Worm (Caenorhabditis elegans): ENCODE data around the gene F48G7.8.

- TF ChIP-seq ets-4 (GFP tag; optimal IDR thresholded peaks at IDR 0.05) = no peak
- TF ChIP-seq K11D2.4 (GFP tag; IDR thresholded peaks at IDR 0.05) = no peak
- TF ChIP-seq pha-4 (tag; optimal IDR thresholded peaks at IDR 0.05) = no peak
- TF ChIP-seq ztf-26 (tag; optimal IDR thresholded peaks at IDR 0.05) = no peak
- no peak for TF ChIP-seq snpc-4 (GFP tag; optimal IDR thresholded peaks at IDR 0.05)
- TF ChIP-seq snpc-4 (tag; optimal IDR thresholded peaks at IDR 0.05) = no peak
- TF ChIP-seq chd-7 (tag; optimal IDR thresholded peaks at IDR 0.05) = no peak
- TF ChIP-seq ztf-6 (GFP tag; IDR thresholded peaks at IDR 0.05) = no peak
Observed at ce11 chrV:598626-599025, 28.9 kb downstream of the F48G7.8 start.
